Fruit fly (Drosophila melanogaster): ENCODE measurements around the gene Gcat.

Gene Gcat

DNA sequence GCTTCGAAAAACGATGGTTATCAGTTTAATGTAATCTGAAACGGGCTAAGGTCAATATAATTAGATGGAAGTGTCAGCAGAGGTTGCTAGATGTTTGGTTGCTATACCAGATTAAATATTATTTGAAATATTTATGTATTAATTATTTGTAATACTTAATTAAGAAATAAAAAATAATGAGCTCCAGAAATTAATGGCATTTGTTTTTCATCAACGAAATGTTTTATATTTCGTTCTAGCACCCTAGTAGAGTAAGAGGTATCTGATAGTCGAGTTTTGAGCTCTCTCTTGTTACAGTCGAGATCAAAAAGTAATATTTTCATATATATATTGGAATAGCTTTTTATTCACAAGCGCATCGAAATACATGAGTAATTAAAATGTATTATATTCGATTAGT lies 961 bp upstream of the Gcat start:
- TF ChIP-seq Vsx2 (GFP tag; optimal IDR thresholded peaks at IDR 0.05; ENCODE audit: partially characterized antibody) (no peak), psq (GFP tag; optimal IDR thresholded peaks at IDR 0.05) (no peak), foxo (GFP tag; optimal IDR thresholded peaks at IDR 0.05) (no peak), Dfd (GFP tag; optimal IDR thresholded peaks at IDR 0.05) (no peak), lola (GFP tag; optimal IDR thresholded peaks at IDR 0.05) (no peak)

DNA sequence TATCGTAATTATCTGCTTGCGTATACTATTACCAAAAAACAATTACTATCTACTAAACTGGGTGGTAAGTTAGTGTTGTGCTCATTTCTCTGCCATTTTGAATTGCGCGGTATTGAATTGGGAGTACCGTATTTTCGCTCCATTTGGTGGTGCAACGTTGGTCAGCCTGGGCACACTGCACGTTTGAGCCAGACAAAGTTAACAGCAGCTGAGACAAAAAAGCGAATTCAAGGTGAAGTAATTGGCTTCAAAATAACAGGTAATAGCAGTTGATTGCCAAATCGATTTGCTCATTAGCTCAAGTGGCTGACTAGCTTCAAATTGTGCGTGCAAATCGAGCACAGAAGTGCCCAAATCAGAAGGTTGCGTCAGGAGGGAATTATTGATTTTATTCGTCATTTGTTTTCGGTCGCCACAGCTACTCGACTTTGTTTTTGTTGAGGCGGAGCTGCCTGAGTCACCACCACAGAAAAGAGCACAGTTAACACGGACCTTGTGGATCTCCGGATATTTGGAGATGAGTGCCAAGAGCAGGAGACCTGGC lies 5.1 kb downstream of the Gcat start, which contains the start of gene Klp68D:
Klp68D (plus strand) TSS at position 175 of the 544 bp plus-strand sequence.
- TF ChIP-seq jim (GFP tag; optimal IDR thresholded peaks at IDR 0.05): no peak

DNA sequence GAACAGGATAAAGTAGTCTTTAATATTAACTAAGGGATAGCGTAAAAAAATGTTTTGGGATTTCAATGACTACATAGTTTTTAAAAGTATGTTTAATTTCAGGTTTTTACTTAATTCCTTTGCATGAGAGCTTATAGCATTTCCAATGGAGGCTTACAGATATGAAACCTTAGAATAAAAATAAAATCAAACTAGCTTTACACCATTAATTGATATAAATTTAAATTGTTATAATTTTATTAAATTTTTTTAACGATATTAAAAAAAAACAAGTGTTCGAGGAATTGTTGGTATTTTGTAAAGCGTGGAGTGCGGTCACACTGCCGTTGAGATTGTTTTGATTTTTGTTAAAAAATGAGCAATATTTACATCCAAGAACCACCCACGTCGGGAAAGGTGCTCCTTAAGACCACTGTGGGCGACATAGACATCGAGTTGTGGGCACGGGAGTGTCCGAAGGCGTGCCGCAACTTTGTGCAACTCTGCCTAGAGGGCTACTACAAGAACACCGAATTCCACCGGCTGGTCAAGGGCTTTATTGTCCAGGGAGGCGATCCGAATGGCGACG lies 7.3 kb downstream of the Gcat start, which contains the start of the genes twy and CG10907:
twy (minus strand) TSS at position 51 of the 568 bp plus-strand sequence.
CG10907 (plus strand) TSS at position 282 of the 568 bp plus-strand sequence.
- no peak for TF ChIP-seq usp (GFP tag; optimal IDR thresholded peaks at IDR 0.05)
- no peak for TF ChIP-seq OdsH (GFP tag; optimal IDR thresholded peaks at IDR 0.05)
- TF ChIP-seq Vsx2 (GFP tag; optimal IDR thresholded peaks at IDR 0.05; ENCODE audit: partially characterized antibody): no peak
- TF ChIP-seq GATAd (GFP tag; optimal IDR thresholded peaks at IDR 0.05): no peak
- TF ChIP-seq Jra (GFP tag; optimal IDR thresholded peaks at IDR 0.05): no peak
- no peak for TF ChIP-seq h (GFP tag; optimal IDR thresholded peaks at IDR 0.05)
- TF ChIP-seq Hr83 (GFP tag; optimal IDR thresholded peaks at IDR 0.05; ENCODE audit: poor library complexity, severe bottlenecking): no peak
- no peak for TF ChIP-seq pan (optimal IDR thresholded peaks at IDR 0.05)
- TF ChIP-seq Mio (GFP tag; optimal IDR thresholded peaks at IDR 0.05): no peak
- TF ChIP-seq CrebA (GFP tag; optimal IDR thresholded peaks at IDR 0.05; ENCODE audit: borderline replicate concordance): no peak
- no peak for TF ChIP-seq woc (GFP tag; optimal IDR thresholded peaks at IDR 0.05)
- TF ChIP-seq Myc (optimal IDR thresholded peaks at IDR 0.05): no peak
- no peak for TF ChIP-seq br (GFP tag; optimal IDR thresholded peaks at IDR 0.05)
- TF ChIP-seq Dfd (GFP tag; optimal IDR thresholded peaks at IDR 0.05): no peak
- TF ChIP-seq ey (GFP tag; optimal IDR thresholded peaks at IDR 0.05): no peak

DNA sequence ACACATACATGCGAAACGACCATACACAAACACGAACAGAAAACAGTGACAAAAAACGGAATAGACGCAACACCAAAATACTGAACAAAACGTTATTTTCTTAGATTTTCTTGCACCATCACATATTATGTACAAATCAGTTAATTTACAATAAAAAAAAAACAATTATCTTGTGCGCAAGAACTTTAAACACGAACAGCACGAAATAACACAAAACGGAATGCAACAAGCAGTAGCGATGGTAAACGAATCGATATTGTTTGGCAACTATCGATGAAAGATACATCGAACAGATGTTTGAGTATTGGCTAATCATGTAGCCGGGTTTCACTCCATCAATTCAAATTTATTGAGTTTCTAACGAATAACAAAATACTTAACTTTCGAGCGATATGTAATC lies 10.9 kb downstream of the Gcat start, which contains the start of gene Pi3K68D:
Pi3K68D (minus strand) TSS at position 241 of the 400 bp plus-strand sequence.
- TF ChIP-seq OdsH (GFP tag; optimal IDR thresholded peaks at IDR 0.05) (peak; percentile 11), Myc (optimal IDR thresholded peaks at IDR 0.05) (peak; percentile 14), Rel (GFP tag; optimal IDR thresholded peaks at IDR 0.05) (no peak), Rel (tag; optimal IDR thresholded peaks at IDR 0.05) (no peak), ey (GFP tag; optimal IDR thresholded peaks at IDR 0.05) (peak; percentile 4), Sp1 (GFP tag; optimal IDR thresholded peaks at IDR 0.05) (no peak), CG9705 (GFP tag; optimal IDR thresholded peaks at IDR 0.05) (peak; percentile 23), usp (GFP tag; optimal IDR thresholded peaks at IDR 0.05) (no peak), CG32264 (GFP tag; optimal IDR thresholded peaks at IDR 0.05) (peak; percentile 19), Hr83 (GFP tag; optimal IDR thresholded peaks at IDR 0.05; ENCODE audit: poor library complexity, severe bottlenecking) (peak; percentile 28), Vsx2 (GFP tag; optimal IDR thresholded peaks at IDR 0.05; ENCODE audit: partially characterized antibody) (no peak), psq (GFP tag; optimal IDR thresholded peaks at IDR 0.05) (peak; percentile 95), jim (GFP tag; optimal IDR thresholded peaks at IDR 0.05) (no peak), Hr78 (GFP tag; optimal IDR thresholded peaks at IDR 0.05) (no peak), br (GFP tag; optimal IDR thresholded peaks at IDR 0.05) (no peak)

DNA sequence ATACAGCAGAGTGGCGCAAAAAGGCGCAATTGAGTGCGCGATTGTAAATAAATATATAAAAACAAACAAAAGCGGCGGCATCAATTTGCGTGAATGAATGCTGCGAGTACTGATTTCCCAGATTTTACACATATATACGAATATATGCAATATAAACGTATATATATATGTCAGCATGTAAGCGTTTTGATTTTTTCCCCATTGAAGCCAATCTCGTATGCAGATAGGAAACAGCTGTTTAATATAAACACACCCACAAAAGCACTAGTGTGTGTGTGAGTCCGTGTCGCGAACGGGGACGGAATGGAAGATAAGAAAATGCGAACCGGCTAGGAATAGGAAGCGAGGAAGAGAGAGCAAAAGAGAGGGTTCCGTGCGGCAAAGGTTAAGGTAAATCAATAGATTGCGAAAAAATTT lies 11.7 kb downstream of the Gcat start:
- TF ChIP-seq CrebA (GFP tag; optimal IDR thresholded peaks at IDR 0.05; ENCODE audit: borderline replicate concordance): no peak
- TF ChIP-seq psq (GFP tag; optimal IDR thresholded peaks at IDR 0.05): peak; percentile 87
- TF ChIP-seq Rel (GFP tag; optimal IDR thresholded peaks at IDR 0.05): peak; percentile 10
- TF ChIP-seq Rel (tag; optimal IDR thresholded peaks at IDR 0.05): peak; percentile 35
- no peak for TF ChIP-seq CG32264 (GFP tag; optimal IDR thresholded peaks at IDR 0.05)
- peak in 1 of 2 experiments; percentile 12 for TF ChIP-seq foxo (GFP tag; optimal IDR thresholded peaks at IDR 0.05)
- no peak for TF ChIP-seq lola (GFP tag; optimal IDR thresholded peaks at IDR 0.05)
- TF ChIP-seq ey (GFP tag; optimal IDR thresholded peaks at IDR 0.05): no peak
- TF ChIP-seq sage (GFP tag; optimal IDR thresholded peaks at IDR 0.05): peak; percentile 42

DNA sequence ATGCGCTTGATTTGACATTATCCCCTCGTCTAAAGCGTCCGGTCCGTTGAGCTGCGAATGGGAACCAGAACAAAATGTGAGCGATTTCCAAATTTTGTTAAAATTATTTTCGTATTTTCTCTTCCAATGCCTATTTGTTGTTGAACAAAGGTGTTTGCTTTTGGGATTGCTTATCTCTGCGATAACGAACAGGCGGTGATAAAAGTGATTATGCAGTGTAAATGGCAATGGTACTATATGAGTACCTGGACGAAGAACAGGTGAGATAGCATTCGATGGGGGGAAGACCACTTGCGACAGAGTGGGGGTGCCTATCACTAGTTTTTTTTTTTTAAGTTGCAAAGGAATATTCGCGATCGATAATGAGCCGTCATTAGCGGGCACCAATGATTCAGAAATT lies 12.5 kb downstream of the Gcat start:
- TF ChIP-seq br (GFP tag; optimal IDR thresholded peaks at IDR 0.05) (peak; percentile 44), CG32264 (GFP tag; optimal IDR thresholded peaks at IDR 0.05) (no peak), foxo (GFP tag; optimal IDR thresholded peaks at IDR 0.05) (peak in 1 of 2 experiments; percentile 8), brk (GFP tag; optimal IDR thresholded peaks at IDR 0.05) (no peak), fru (GFP tag; optimal IDR thresholded peaks at IDR 0.05) (no peak), Dif (GFP tag; optimal IDR thresholded peaks at IDR 0.05; ENCODE audit: partially characterized antibody) (no peak), Rel (GFP tag; optimal IDR thresholded peaks at IDR 0.05) (peak; percentile 10), Rel (tag; optimal IDR thresholded peaks at IDR 0.05) (peak; percentile 85), Hr83 (GFP tag; optimal IDR thresholded peaks at IDR 0.05; ENCODE audit: poor library complexity, severe bottlenecking) (peak; percentile 62), rgr (GFP tag; optimal IDR thresholded peaks at IDR 0.05) (peak; percentile 54), OdsH (GFP tag; optimal IDR thresholded peaks at IDR 0.05) (peak; percentile 25), h (GFP tag; optimal IDR thresholded peaks at IDR 0.05) (peak; percentile 40), psq (GFP tag; optimal IDR thresholded peaks at IDR 0.05) (peak; percentile 48)

Measured in whole organism, wandering third instar larva.